Fruit fly (Drosophila melanogaster): Measurements from ENCODE around the gene nerfin-1.

The nerfin-1 gene

DNA sequence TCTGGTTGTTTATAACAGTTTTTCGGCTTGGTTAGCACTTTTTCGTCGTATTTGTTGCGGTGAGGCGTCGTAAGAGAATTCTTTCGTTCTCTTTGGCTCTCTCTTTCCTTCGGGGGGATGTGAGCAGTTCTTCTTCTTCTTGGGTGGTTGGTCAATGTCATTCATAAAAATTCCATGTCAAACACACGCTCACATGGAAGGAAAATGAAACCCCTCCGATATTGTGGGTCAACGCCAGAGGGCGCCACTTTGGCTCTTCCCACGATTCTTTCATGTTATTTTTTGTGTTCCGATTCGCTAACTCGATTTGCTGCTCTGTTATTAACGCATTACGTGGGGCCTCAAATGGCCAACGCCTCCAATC, 26.0 kb upstream of the nerfin-1 start:
- TF ChIP-seq GATAd (GFP tag; optimal IDR thresholded peaks at IDR 0.05) = no peak
- TF ChIP-seq tai (GFP tag; optimal IDR thresholded peaks at IDR 0.05) = no peak
- TF ChIP-seq usp (GFP tag; optimal IDR thresholded peaks at IDR 0.05) = no peak
- no peak for TF ChIP-seq rgr (GFP tag; optimal IDR thresholded peaks at IDR 0.05)
- TF ChIP-seq h (GFP tag; optimal IDR thresholded peaks at IDR 0.05) = no peak
- TF ChIP-seq foxo (GFP tag; optimal IDR thresholded peaks at IDR 0.05) = no peak
- TF ChIP-seq Hr83 (GFP tag; optimal IDR thresholded peaks at IDR 0.05; ENCODE audit: poor library complexity, severe bottlenecking) = no peak
- no peak for TF ChIP-seq HLH106 (tag; optimal IDR thresholded peaks at IDR 0.05)
- no peak for TF ChIP-seq dsf (GFP tag; optimal IDR thresholded peaks at IDR 0.05; ENCODE audit: borderline replicate concordance)
- no peak for TF ChIP-seq pan (optimal IDR thresholded peaks at IDR 0.05)
- no peak for TF ChIP-seq Hr78 (GFP tag; optimal IDR thresholded peaks at IDR 0.05)
- TF ChIP-seq CrebA (GFP tag; optimal IDR thresholded peaks at IDR 0.05; ENCODE audit: borderline replicate concordance) = no peak

DNA sequence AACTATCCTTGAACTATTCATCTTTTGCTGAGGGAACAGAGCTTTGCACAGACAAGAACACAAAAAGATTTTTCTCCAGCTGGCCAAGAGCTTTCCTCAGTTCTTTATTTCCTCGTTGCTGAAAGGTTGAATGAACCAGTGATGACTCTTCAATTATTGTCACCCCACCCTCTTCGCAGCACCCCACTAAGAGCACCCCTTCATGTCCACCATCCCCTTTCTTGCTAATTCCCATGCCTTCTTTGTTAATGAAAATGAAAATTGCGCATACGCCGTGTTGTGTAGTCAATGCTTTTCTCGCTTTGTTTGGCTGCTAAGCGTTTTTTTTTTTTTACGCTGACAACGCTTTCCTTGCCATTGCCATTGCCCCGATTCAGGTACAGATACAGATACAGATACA, 25.1 kb upstream of the nerfin-1 start:
- TF ChIP-seq psq (GFP tag; optimal IDR thresholded peaks at IDR 0.05) (no peak), sv (GFP tag; optimal IDR thresholded peaks at IDR 0.05) (no peak), Hr83 (GFP tag; optimal IDR thresholded peaks at IDR 0.05; ENCODE audit: poor library complexity, severe bottlenecking) (no peak), foxo (GFP tag; optimal IDR thresholded peaks at IDR 0.05) (no peak)

DNA sequence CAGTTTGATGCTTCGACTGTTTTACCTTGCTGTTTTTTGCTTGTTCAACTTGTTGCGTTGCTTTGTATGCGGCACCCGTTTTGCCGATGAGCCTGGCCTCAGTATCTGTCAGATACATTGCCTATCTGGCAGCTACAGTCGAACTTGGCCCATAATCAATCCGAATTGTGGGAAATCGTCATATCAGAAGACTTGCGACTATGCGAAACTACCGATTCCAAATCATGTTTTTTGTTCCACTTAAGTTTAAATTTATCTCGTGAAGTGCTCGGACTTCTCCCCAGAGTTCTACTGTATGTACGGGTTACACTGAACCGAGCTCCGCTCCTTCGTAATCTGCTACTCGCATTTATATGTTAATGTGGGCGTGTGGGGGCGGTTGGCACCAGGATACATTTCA, 24.7 kb upstream of the nerfin-1 start:
- TF ChIP-seq fru (GFP tag; optimal IDR thresholded peaks at IDR 0.05) = no peak
- TF ChIP-seq woc (GFP tag; optimal IDR thresholded peaks at IDR 0.05) = no peak
- no peak for TF ChIP-seq Jra (GFP tag; optimal IDR thresholded peaks at IDR 0.05)

dm6 chr3L:885006-885405, 23.9 kb upstream of the nerfin-1 start:
- TF ChIP-seq jim (GFP tag; optimal IDR thresholded peaks at IDR 0.05) = no peak
- no peak for TF ChIP-seq Vsx2 (GFP tag; optimal IDR thresholded peaks at IDR 0.05; ENCODE audit: partially characterized antibody)
- no peak for TF ChIP-seq Rel (GFP tag; optimal IDR thresholded peaks at IDR 0.05)
- TF ChIP-seq Rel (tag; optimal IDR thresholded peaks at IDR 0.05) = peak; percentile 14
- TF ChIP-seq fru (GFP tag; optimal IDR thresholded peaks at IDR 0.05) = no peak
- TF ChIP-seq h (GFP tag; optimal IDR thresholded peaks at IDR 0.05) = no peak
- TF ChIP-seq Hr78 (GFP tag; optimal IDR thresholded peaks at IDR 0.05) = no peak
- no peak for TF ChIP-seq sage (GFP tag; optimal IDR thresholded peaks at IDR 0.05)

DNA sequence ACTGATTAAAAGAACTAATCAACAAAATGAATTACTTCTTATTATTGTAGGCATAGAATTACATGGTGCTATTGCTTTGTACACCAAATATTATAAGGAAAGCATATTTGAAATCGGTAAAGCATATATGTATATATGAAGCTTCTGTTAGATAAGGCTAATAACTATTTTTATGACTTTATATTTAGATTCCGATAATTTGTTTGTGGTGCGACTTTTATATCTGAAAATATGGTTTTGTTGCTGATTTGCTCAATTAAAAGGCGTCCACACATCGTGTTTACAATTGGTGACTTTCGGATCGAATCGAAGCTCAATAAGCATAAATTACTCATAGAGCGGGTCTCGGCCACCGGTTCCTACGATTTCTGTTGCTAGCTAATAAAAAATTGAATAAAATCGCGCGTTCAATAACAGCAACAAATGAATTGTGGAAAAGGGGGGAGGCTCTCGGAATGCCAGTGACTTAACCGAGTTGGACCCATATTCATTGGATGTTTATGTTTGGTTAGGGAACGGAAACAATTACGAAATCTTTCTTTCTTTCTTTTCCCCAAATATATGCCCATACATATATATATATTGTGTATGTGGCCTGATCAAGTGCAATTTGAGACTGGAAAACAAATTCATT, 23.2 kb upstream of the nerfin-1 start:
- no peak for TF ChIP-seq CrebA (GFP tag; optimal IDR thresholded peaks at IDR 0.05; ENCODE audit: borderline replicate concordance)
- TF ChIP-seq sage (GFP tag; optimal IDR thresholded peaks at IDR 0.05) = no peak
- TF ChIP-seq jim (GFP tag; optimal IDR thresholded peaks at IDR 0.05) = no peak
- no peak for TF ChIP-seq Jra (GFP tag; optimal IDR thresholded peaks at IDR 0.05)
- TF ChIP-seq dl (GFP tag; optimal IDR thresholded peaks at IDR 0.05; ENCODE audit: insufficient read depth in 1 of 2, partially characterized antibody in 2 of 2) = no peak
- no peak for TF ChIP-seq brk (GFP tag; optimal IDR thresholded peaks at IDR 0.05)
- no peak for TF ChIP-seq CG9705 (GFP tag; optimal IDR thresholded peaks at IDR 0.05)

dm6 chr3L:887423-888097, 21.4 kb upstream of the nerfin-1 start:
- TF ChIP-seq OdsH (GFP tag; optimal IDR thresholded peaks at IDR 0.05) = no peak
- no peak for TF ChIP-seq Rel (GFP tag; optimal IDR thresholded peaks at IDR 0.05)
- peak; percentile 16 for TF ChIP-seq Rel (tag; optimal IDR thresholded peaks at IDR 0.05)
- no peak for TF ChIP-seq sage (GFP tag; optimal IDR thresholded peaks at IDR 0.05)
- no peak for TF ChIP-seq dmrt93B (GFP tag; optimal IDR thresholded peaks at IDR 0.05)

DNA sequence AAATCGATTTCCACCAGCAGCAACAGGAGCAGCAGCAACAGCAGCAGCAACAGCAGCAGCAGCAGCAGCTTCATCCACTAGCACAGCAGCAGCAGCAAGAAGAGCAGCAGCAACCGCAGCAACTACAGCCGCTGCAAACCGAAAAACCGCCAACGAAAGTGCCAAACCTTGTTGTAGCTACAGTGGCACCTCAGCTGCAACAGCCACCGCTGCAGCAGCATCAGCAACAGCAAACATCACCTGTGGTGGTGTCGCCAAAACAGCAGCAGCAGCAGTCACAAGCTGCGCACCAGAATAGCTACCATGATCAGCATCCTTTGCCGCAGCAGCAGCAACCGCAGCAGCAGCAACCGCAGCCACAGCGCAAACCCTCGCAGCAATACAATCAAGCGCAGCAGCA, 20.5 kb upstream of the nerfin-1 start:
- TF ChIP-seq Dfd (GFP tag; optimal IDR thresholded peaks at IDR 0.05) (peak; percentile 97), CrebA (GFP tag; optimal IDR thresholded peaks at IDR 0.05; ENCODE audit: borderline replicate concordance) (no peak)
